Fruit fly (Drosophila melanogaster) whole organism, embryonic: Measurements from ENCODE around the gene CG42535.

Experiments
- Adf1 ChIP-seq: fragments of 200-800 bp; sonication (Bioruptor generic); IDR thresholded peaks from 2 replicates; pipeline ENCODE4 v1.3.6; 2022; ENCODE audit warnings: missing biosample characterization, missing genetic modification characterization
- CG10959 ChIP-seq: fragments of 200-800 bp; sonication (Bioruptor generic); IDR thresholded peaks from 2 replicates; pipeline ENCODE4 v1.3.6; 2022; ENCODE audit warnings: missing biosample characterization, missing genetic modification characterization
- CG12391 ChIP-seq: fragments of 200-800 bp; sonication (Bioruptor generic); optimal IDR thresholded peaks from 3 replicates; lab custom pipeline; 2018; ENCODE audit warnings: missing biosample characterization, mild to moderate bottlenecking, missing genetic modification characterization, moderate library complexity
- CG13296 ChIP-seq: fragments of 200-800 bp; sonication (Bioruptor generic); optimal IDR thresholded peaks from 3 replicates; lab custom pipeline; 2018; ENCODE audit warnings: missing biosample characterization, mild to moderate bottlenecking, missing genetic modification characterization
- CG1603 ChIP-seq: fragments of 200-800 bp; sonication (Bioruptor generic); optimal IDR thresholded peaks from 2 replicates; lab custom pipeline; 2019; ENCODE audit warnings: missing biosample characterization, mild to moderate bottlenecking, missing genetic modification characterization, moderate library complexity
- CG16863 ChIP-seq: fragments of 200-800 bp; sonication (Bioruptor generic); optimal IDR thresholded peaks from 3 replicates; lab custom pipeline; 2016; ENCODE audit warnings: missing biosample characterization, missing genetic modification characterization
- CG2199 ChIP-seq: fragments of 200-800 bp; sonication (Bioruptor generic); IDR thresholded peaks from 3 replicates; pipeline ENCODE4 v1.3.6; 2022; ENCODE audit warnings: missing biosample characterization, missing genetic modification characterization
- CG2712 ChIP-seq: fragments of 200-800 bp; optimal IDR thresholded peaks from 3 replicates; lab custom pipeline; 2019; ENCODE audit warnings: missing biosample characterization, mild to moderate bottlenecking, missing genetic modification characterization, moderate library complexity
- CG30403 ChIP-seq: fragments of 200-800 bp; sonication (Bioruptor generic); optimal IDR thresholded peaks from 3 replicates; lab custom pipeline; 2016; ENCODE audit warnings: missing biosample characterization, missing genetic modification characterization
- CG32532 ChIP-seq: fragments of 200-800 bp; sonication (Bioruptor generic); IDR thresholded peaks from 2 replicates; pipeline ENCODE4 v1.3.6; 2022; ENCODE audit warnings: missing biosample characterization, missing genetic modification characterization
- CG3281 ChIP-seq: fragments of 200-800 bp; sonication (Bioruptor generic); optimal IDR thresholded peaks from 3 replicates; lab custom pipeline; 2017; ENCODE audit warnings: missing biosample characterization, mild to moderate bottlenecking, missing genetic modification characterization
- CG3726 ChIP-seq: fragments of 200-800 bp; sonication (Bioruptor generic); IDR thresholded peaks from 3 replicates; pipeline ENCODE4, ENCODE4 v1.3.6; 2022; ENCODE audit warnings: missing biosample characterization, missing genetic modification characterization
- CG4328 ChIP-seq: fragments of 200-800 bp; sonication (Bioruptor generic); optimal IDR thresholded peaks from 3 replicates; lab custom pipeline; 2017; ENCODE audit warnings: missing biosample characterization, missing genetic modification reagents, missing genetic modification characterization
- CG4854 ChIP-seq: fragments of 200-800 bp; sonication (Bioruptor generic); optimal IDR thresholded peaks from 2 replicates; lab custom pipeline; 2016; ENCODE audit warnings: missing biosample characterization, missing genetic modification characterization, inconsistent platforms
- CG7271 ChIP-seq: fragments of 200-800 bp; sonication (Bioruptor generic); optimal IDR thresholded peaks from 2 replicates; lab custom pipeline; 2018; ENCODE audit warnings: missing biosample characterization, mild to moderate bottlenecking, missing genetic modification characterization, moderate library complexity
- CG7839 ChIP-seq: fragments of 200-800 bp; sonication (Bioruptor generic); optimal IDR thresholded peaks from 3 replicates; lab custom pipeline; 2018; ENCODE audit warnings: missing biosample characterization, mild to moderate bottlenecking, missing genetic modification characterization, moderate library complexity
- CG7987 ChIP-seq: fragments of 200-800 bp; sonication (Bioruptor generic); optimal IDR thresholded peaks from 2 replicates; lab custom pipeline; 2018; ENCODE audit warnings: missing biosample characterization, mild to moderate bottlenecking, missing genetic modification characterization, moderate library complexity
- CG8478 ChIP-seq: fragments of >200 bp; optimal IDR thresholded peaks from 2 replicates; lab custom pipeline; 2018
- Deaf1 ChIP-seq: fragments of 200-800 bp; optimal IDR thresholded peaks from 3 replicates; lab custom pipeline; 2019; ENCODE audit warnings: missing biosample characterization, mild to moderate bottlenecking, missing genetic modification characterization, moderate library complexity
- Ets65A ChIP-seq: fragments of 200-800 bp; sonication (Bioruptor generic); peaks from one replicate; lab custom pipeline; 2016; ENCODE audit warnings: missing biosample characterization, missing genetic modification characterization
- Gsc ChIP-seq: fragments of 200-800 bp; sonication (Bioruptor generic); IDR thresholded peaks from 2 replicates; pipeline ENCODE4 v1.3.6; 2022; ENCODE audit warnings: missing biosample characterization, missing genetic modification characterization
- Lhr ChIP-seq: fragments of 200-800 bp; sonication (Bioruptor generic); optimal IDR thresholded peaks from 3 replicates; lab custom pipeline; 2017; ENCODE audit warnings: mild to moderate bottlenecking, missing biosample characterization, missing genetic modification reagents, missing genetic modification characterization
- Med ChIP-seq: fragments of 200-800 bp; sonication (Bioruptor generic); peaks from one replicate; lab custom pipeline; 2016; ENCODE audit warnings: missing biosample characterization, missing genetic modification characterization, mild to moderate bottlenecking, inconsistent platforms, moderate library complexity
- Pdp1 ChIP-seq, 2 experiments: fragments of 200-800 bp; sonication (Bioruptor generic); optimal IDR thresholded peaks; 3 replicates each; lab custom pipeline; 2016; ENCODE audit warnings: missing biosample characterization in 2 of 2, missing genetic modification characterization in 2 of 2, mild to moderate bottlenecking in 1 of 2, moderate library complexity in 1 of 2
- Ravus ChIP-seq: fragments of 200-800 bp; sonication (Bioruptor generic); IDR thresholded peaks from 2 replicates; pipeline ENCODE4 v1.3.6; 2022; ENCODE audit warnings: missing biosample characterization, missing genetic modification characterization
- Trl ChIP-seq, 3 experiments: fragments of >200 bp in 2 of 3; fragments of 200-800 bp in 1 of 3; sonication (Bioruptor generic) in 1 of 3; optimal IDR thresholded peaks; 2 replicates in 1 of 3; 3 replicates in 2 of 3; lab custom pipeline; 2016 to 2017; ENCODE audit warnings: missing biosample characterization in 1 of 3, missing genetic modification characterization in 1 of 3
- Xrp1 ChIP-seq: fragments of 200-800 bp; sonication (Bioruptor generic); IDR thresholded peaks from 2 replicates; pipeline ENCODE4 v1.3.6; 2022; ENCODE audit warnings: missing biosample characterization, missing genetic modification characterization
- ara ChIP-seq: fragments of 200-800 bp; sonication (Bioruptor generic); IDR thresholded peaks from 2 replicates; pipeline ENCODE4 v1.3.6; 2022; ENCODE audit warnings: missing biosample characterization, missing genetic modification characterization
- chinmo ChIP-seq: fragments of 200-800 bp; sonication (Bioruptor generic); IDR thresholded peaks from 4 replicates; pipeline ENCODE4 v1.3.6; 2022; ENCODE audit warnings: missing biosample characterization, missing genetic modification characterization; ENCODE audit not compliant: partially characterized antibody
- dmrt11E ChIP-seq: fragments of 200-800 bp; sonication (Bioruptor generic); optimal IDR thresholded peaks from 3 replicates; lab custom pipeline; 2018; ENCODE audit warnings: missing biosample characterization, mild to moderate bottlenecking, missing genetic modification characterization, moderate library complexity
- gem ChIP-seq: fragments of 200-800 bp; sonication (Bioruptor generic); optimal IDR thresholded peaks from 2 replicates; lab custom pipeline; 2019; ENCODE audit warnings: missing biosample characterization, mild to moderate bottlenecking, missing genetic modification characterization, moderate library complexity
- grau ChIP-seq: fragments of 200-800 bp; optimal IDR thresholded peaks from 3 replicates; lab custom pipeline; 2019; ENCODE audit warnings: missing biosample characterization, mild to moderate bottlenecking, missing genetic modification characterization, moderate library complexity
- gt ChIP-seq: fragments of 200-800 bp; sonication (Bioruptor generic); IDR thresholded peaks from 2 replicates; pipeline ENCODE4 v1.3.6; 2022; ENCODE audit warnings: missing biosample characterization, missing genetic modification characterization
- h ChIP-seq: fragments of >200 bp; optimal IDR thresholded peaks from 2 replicates; lab custom pipeline; 2017
- hkb ChIP-seq, 2 experiments: fragments of 200-800 bp in 1 of 2; fragments of >200 bp in 1 of 2; sonication (Bioruptor generic) in 1 of 2; IDR thresholded peaks in 1 of 2; optimal IDR thresholded peaks in 1 of 2; 2 replicates each; pipeline versions ENCODE4 v1.3.6 to Lab custom; 2017 to 2022; ENCODE audit warnings: missing biosample characterization in 1 of 2, missing genetic modification characterization in 1 of 2
- ind ChIP-seq: fragments of 200-800 bp; sonication (Bioruptor generic); optimal IDR thresholded peaks from 3 replicates; lab custom pipeline; 2016; ENCODE audit warnings: missing biosample characterization, missing genetic modification characterization
- inv ChIP-seq: fragments of 200-800 bp; sonication (Bioruptor generic); IDR thresholded peaks from 2 replicates; pipeline ENCODE4 v1.3.6; 2022; ENCODE audit warnings: missing biosample characterization, missing genetic modification characterization; ENCODE audit not compliant: partially characterized antibody
- nerfin-2 ChIP-seq: fragments of 200-800 bp; sonication (Bioruptor generic); IDR thresholded peaks from 2 replicates; pipeline ENCODE4 v1.3.6; 2022; ENCODE audit warnings: missing biosample characterization, missing genetic modification characterization; ENCODE audit not compliant: partially characterized antibody
- phol ChIP-seq: fragments of 200-800 bp; sonication (Bioruptor generic); optimal IDR thresholded peaks from 3 replicates; lab custom pipeline; 2018; ENCODE audit warnings: missing biosample characterization, mild to moderate bottlenecking, missing genetic modification characterization, moderate library complexity
- prd ChIP-seq, 3 experiments: fragments of >200 bp in 2 of 3; fragments of 200-800 bp in 1 of 3; sonication (Bioruptor generic) in 1 of 3; optimal IDR thresholded peaks in 2 of 3; IDR thresholded peaks in 1 of 3; 2 replicates in 2 of 3; 3 replicates in 1 of 3; pipeline versions ENCODE4 v1.3.6 to Lab custom; 2017 to 2022; ENCODE audit warnings: missing biosample characterization in 1 of 3, missing genetic modification characterization in 1 of 3
- sens ChIP-seq: fragments of 200-800 bp; sonication (Bioruptor generic); peaks from one replicate; lab custom pipeline; 2016; ENCODE audit warnings: missing biosample characterization, missing genetic modification characterization
- sqz ChIP-seq: fragments of 200-800 bp; sonication (Bioruptor generic); optimal IDR thresholded peaks from 3 replicates; lab custom pipeline; 2018; ENCODE audit warnings: missing biosample characterization, mild to moderate bottlenecking, missing genetic modification characterization
- sr ChIP-seq: fragments of 200-800 bp; sonication (Bioruptor generic); IDR thresholded peaks from 3 replicates; pipeline ENCODE4 v1.3.6; 2022; ENCODE audit warnings: missing biosample characterization, missing genetic modification characterization

The CG42535 gene

dm6 chr3L:10656451-10657198 is 25.9 kb upstream of the CG42535 start (continued):
- TF ChIP-seq gt (GFP tag; lab: Robert Waterston, UW) (no peak), CG32532 (GFP tag; lab: Robert Waterston, UW) (peak; percentile 33; the same call in 1 of the 2 replicates), h (no peak), ind (GFP tag; lab: Kevin White, UChicago) (no peak)

- TF ChIP-seq CG3281 (GFP tag; lab: Kevin White, UChicago) (no peak), CG7987 (GFP tag; lab: Kevin White, UChicago) (no peak), inv (no peak), Lhr (GFP tag; lab: Kevin White, UChicago) (no peak), CG7271 (tag; lab: Kevin White, UChicago) (no peak), CG16863 (GFP tag; lab: Kevin White, UChicago) (no peak), CG10959 (GFP tag; lab: Robert Waterston, UW) (no peak), sens (GFP tag; lab: Kevin White, UChicago) (peak; percentile 55), nerfin-2 (GFP tag; lab: Robert Waterston, UW) (no peak), Ravus (GFP tag; lab: Robert Waterston, UW) (no peak), ara (GFP tag; lab: Robert Waterston, UW) (no peak), CG4328 (GFP tag; lab: Kevin White, UChicago) (no peak), Adf1 (no peak), sqz (GFP tag; lab: Kevin White, UChicago) (no peak), Gsc (GFP tag; lab: Robert Waterston, UW) (no peak), CG1603 (tag; lab: Kevin White, UChicago) (peak; percentile 8), CG30403 (GFP tag; lab: Kevin White, UChicago) (no peak), Deaf1 (tag; lab: Kevin White, UChicago) (no peak), chinmo (no peak), Pdp1 (GFP tag; optimal IDR thresholded peaks at IDR 0.05; lab: Kevin White, UChicago) (peak in 1 of 2 experiments; percentile 34), Med (GFP tag; lab: Kevin White, UChicago) (peak; percentile 67), gem (tag; lab: Kevin White, UChicago) (peak; percentile 19)
Observed at dm6 chr3L:10654439-10654838, 23.7 kb upstream of the CG42535 start.

- TF ChIP-seq CG13296 (no peak), CG4854 (no peak)
Observed at dm6 chr3L:10652487-10652886, 21.8 kb upstream of the CG42535 start.

dm6 chr3L:10651271-10651670 is 20.5 kb upstream of the CG42535 start:
- TF ChIP-seq sr (GFP tag; lab: Robert Waterston, UW) (peak; percentile 52; the same call in 1 of the 3 replicates), CG3726 (no peak), CG2199 (GFP tag; lab: Robert Waterston, UW) (0 out of 3 replicates have a peak, but pooled peaks have one; percentile 28), Trl (optimal IDR thresholded peaks at IDR 0.05; lab: Kevin White, UChicago) (no peak), Trl (GFP tag; optimal IDR thresholded peaks at IDR 0.05; lab: Kevin White, UChicago) (no peak)
- TF ChIP-seq, all 482 proteins: peak for 2

dm6 chr3L:10648431-10648830 is 17.7 kb upstream of the CG42535 start:
- TF ChIP-seq CG1603 (tag; lab: Kevin White, UChicago): peak; percentile 13
- peak; percentile 5; the same call in 1 of the 2 replicates for TF ChIP-seq Xrp1
- TF ChIP-seq Ets65A (GFP tag; lab: Kevin White, UChicago): peak; percentile 87
- peak; percentile 31 for TF ChIP-seq dmrt11E
- peak; percentile 9 for TF ChIP-seq phol
- TF ChIP-seq CG2712 (tag; lab: Kevin White, UChicago): peak; percentile 12
- no peak for TF ChIP-seq hkb (optimal IDR thresholded peaks at IDR 0.05; lab: Kevin White, UChicago)
- TF ChIP-seq hkb (GFP tag; IDR thresholded peaks at IDR 0.05; lab: Robert Waterston, UW): peak; percentile 35; the same call in 1 of the 2 replicates
- TF ChIP-seq grau (tag; lab: Kevin White, UChicago): peak; percentile 3
- TF ChIP-seq prd (optimal IDR thresholded peaks at IDR 0.05; lab: Kevin White, UChicago): no peak
- TF ChIP-seq prd (GFP tag; IDR thresholded peaks at IDR 0.05; lab: Robert Waterston, UW): peak; percentile 24; the same call in 1 of the 3 replicates
- peak; percentile 6 for TF ChIP-seq CG7839 (tag; lab: Kevin White, UChicago)
- TF ChIP-seq CG8478: no peak
- TF ChIP-seq CG12391 (tag; lab: Kevin White, UChicago): peak; percentile 5
